Fruit fly (Drosophila melanogaster) whole organism, embryonic: Measurements from ENCODE around the gene Snx3.
A peak's percentile ranks its signal among the peaks of the same experiment; 100 is the strongest.

Experiments used
- Atf6 ChIP-seq: fragments of 200-800 bp; sonication (Bioruptor generic); IDR thresholded peaks from 2 replicates; pipeline ENCODE4 v1.3.6; 2022; ENCODE audit warnings: missing biosample characterization, missing genetic modification characterization
- B-H2 ChIP-seq: fragments of 200-800 bp; sonication (Bioruptor generic); optimal IDR thresholded peaks from 2 replicates; lab custom pipeline; 2018; ENCODE audit warnings: missing biosample characterization, mild to moderate bottlenecking, missing genetic modification characterization
- BtbVII ChIP-seq: fragments of 200-800 bp; sonication (Bioruptor generic); optimal IDR thresholded peaks from 3 replicates; lab custom pipeline; 2017; ENCODE audit warnings: missing biosample characterization, mild to moderate bottlenecking, missing genetic modification characterization
- CG10209 ChIP-seq: fragments of 200-800 bp; sonication (Bioruptor generic); optimal IDR thresholded peaks from 3 replicates; lab custom pipeline; 2017; ENCODE audit warnings: missing biosample characterization, mild to moderate bottlenecking, missing genetic modification characterization, missing genetic modification reagents
- CG10543 ChIP-seq: fragments of 200-800 bp; sonication (Bioruptor generic); optimal IDR thresholded peaks from 3 replicates; lab custom pipeline; 2017; ENCODE audit warnings: missing biosample characterization, mild to moderate bottlenecking, missing genetic modification characterization, moderate library complexity
- CG11093 ChIP-seq: fragments of 200-800 bp; sonication (Bioruptor generic); IDR thresholded peaks from 3 replicates; pipeline ENCODE4 v1.3.6; 2022; ENCODE audit warnings: missing biosample characterization, missing genetic modification characterization
- CG12659 ChIP-seq: fragments of 200-800 bp; sonication (Bioruptor generic); optimal IDR thresholded peaks from 3 replicates; lab custom pipeline; 2017; ENCODE audit warnings: mild to moderate bottlenecking, missing biosample characterization, missing genetic modification reagents, missing genetic modification characterization
- CG13424 ChIP-seq: fragments of 200-800 bp; sonication (Bioruptor generic); optimal IDR thresholded peaks from 2 replicates; lab custom pipeline; 2019; ENCODE audit warnings: missing biosample characterization, mild to moderate bottlenecking, missing genetic modification characterization, moderate library complexity
- CG13624 ChIP-seq: fragments of 200-800 bp; sonication (Bioruptor generic); optimal IDR thresholded peaks from 2 replicates; lab custom pipeline; 2016; ENCODE audit warnings: missing biosample characterization, missing genetic modification characterization
- CG15011 ChIP-seq: fragments of 200-800 bp; sonication (Bioruptor generic); optimal IDR thresholded peaks from 3 replicates; lab custom pipeline; 2018; ENCODE audit warnings: missing biosample characterization, mild to moderate bottlenecking, missing genetic modification characterization
- CG15269 ChIP-seq: fragments of 200-800 bp; sonication (Bioruptor generic); optimal IDR thresholded peaks from 2 replicates; lab custom pipeline; 2018; ENCODE audit warnings: missing biosample characterization, mild to moderate bottlenecking, missing genetic modification characterization, moderate library complexity
- CG15479 ChIP-seq: fragments of 200-800 bp; sonication (Bioruptor generic); optimal IDR thresholded peaks from 3 replicates; lab custom pipeline; 2019; ENCODE audit warnings: missing biosample characterization, mild to moderate bottlenecking, missing genetic modification characterization, moderate library complexity
- CG1647 ChIP-seq: fragments of 200-800 bp; sonication (Bioruptor generic); optimal IDR thresholded peaks from 3 replicates; lab custom pipeline; 2016; ENCODE audit warnings: missing biosample characterization, missing genetic modification characterization
- CG2120 ChIP-seq: fragments of 200-800 bp; sonication (Bioruptor generic); optimal IDR thresholded peaks from 3 replicates; lab custom pipeline; 2016; ENCODE audit warnings: missing biosample characterization, missing genetic modification characterization
- CG2678 ChIP-seq: fragments of 200-800 bp; sonication (Bioruptor generic); optimal IDR thresholded peaks from 3 replicates; lab custom pipeline; 2019; ENCODE audit warnings: missing biosample characterization, mild to moderate bottlenecking, missing genetic modification characterization, moderate library complexity
- CG32532 ChIP-seq: fragments of 200-800 bp; sonication (Bioruptor generic); IDR thresholded peaks from 2 replicates; pipeline ENCODE4 v1.3.6; 2022; ENCODE audit warnings: missing biosample characterization, missing genetic modification characterization
- CG3847 ChIP-seq: fragments of 200-800 bp; sonication (Bioruptor generic); IDR thresholded peaks from 2 replicates; pipeline ENCODE4 v1.3.6; 2022; ENCODE audit warnings: missing biosample characterization, missing genetic modification characterization
- CG4282 ChIP-seq: fragments of 200-800 bp; sonication (Bioruptor generic); optimal IDR thresholded peaks from 2 replicates; lab custom pipeline; 2016; ENCODE audit warnings: missing biosample characterization, missing genetic modification characterization
- CG6813 ChIP-seq: fragments of 200-800 bp; sonication (Bioruptor generic); optimal IDR thresholded peaks from 2 replicates; lab custom pipeline; 2017; ENCODE audit warnings: missing biosample characterization, missing genetic modification characterization, mild to moderate bottlenecking, moderate library complexity, missing genetic modification reagents
- CG6854 ChIP-seq: fragments of 200-800 bp; sonication (Bioruptor generic); optimal IDR thresholded peaks from 3 replicates; lab custom pipeline; 2017; ENCODE audit warnings: missing biosample characterization, mild to moderate bottlenecking, missing genetic modification characterization
- CG8290 ChIP-seq, 3 experiments: fragments of 200-800 bp; sonication (Bioruptor generic); optimal IDR thresholded peaks; 2 replicates each; lab custom pipeline; 2016 to 2019; ENCODE audit warnings: missing biosample characterization in 3 of 3, missing genetic modification characterization in 3 of 3, mild to moderate bottlenecking in 2 of 3, moderate library complexity in 1 of 3
- CG8388 ChIP-seq: fragments of 200-800 bp; sonication (Bioruptor generic); optimal IDR thresholded peaks from 2 replicates; lab custom pipeline; 2019; ENCODE audit warnings: missing biosample characterization, mild to moderate bottlenecking, missing genetic modification characterization, moderate library complexity
- CG9817 ChIP-seq: fragments of 200-800 bp; sonication (Bioruptor generic); optimal IDR thresholded peaks from 2 replicates; lab custom pipeline; 2018; ENCODE audit warnings: missing biosample characterization, mild to moderate bottlenecking, missing genetic modification characterization, moderate library complexity
- D19B ChIP-seq: fragments of 200-800 bp; sonication (Bioruptor generic); optimal IDR thresholded peaks from 2 replicates; lab custom pipeline; 2017; ENCODE audit warnings: missing biosample characterization, mild to moderate bottlenecking, missing genetic modification characterization
- Dbx ChIP-seq: fragments of 200-800 bp; sonication (Bioruptor generic); IDR thresholded peaks from 3 replicates; pipeline ENCODE4 v1.3.6; 2022; ENCODE audit warnings: missing biosample characterization, missing genetic modification characterization
- Dek ChIP-seq: fragments of 200-800 bp; sonication (Bioruptor generic); optimal IDR thresholded peaks from 3 replicates; lab custom pipeline; 2019; ENCODE audit warnings: missing biosample characterization, mild to moderate bottlenecking, missing genetic modification characterization, moderate library complexity
- HHEX ChIP-seq: fragments of 200-800 bp; sonication (Bioruptor generic); optimal IDR thresholded peaks from 3 replicates; lab custom pipeline; 2017; ENCODE audit warnings: missing biosample characterization, mild to moderate bottlenecking, missing genetic modification characterization, missing genetic modification reagents
- Hand ChIP-seq: fragments of 200-800 bp; sonication (Bioruptor generic); optimal IDR thresholded peaks from 2 replicates; lab custom pipeline; 2017; ENCODE audit warnings: mild to moderate bottlenecking, missing biosample characterization, missing genetic modification reagents, missing genetic modification characterization
- Hmr ChIP-seq: fragments of 200-800 bp; sonication (Bioruptor generic); optimal IDR thresholded peaks from 3 replicates; lab custom pipeline; 2017; ENCODE audit warnings: mild to moderate bottlenecking, missing biosample characterization, missing genetic modification reagents, missing genetic modification characterization
- MBD-R2 ChIP-seq: fragments of 200-800 bp; sonication (Bioruptor generic); IDR thresholded peaks from 2 replicates; pipeline ENCODE4 v1.3.6; 2022; ENCODE audit warnings: missing biosample characterization, missing genetic modification characterization
- MESR4 ChIP-seq: fragments of 200-800 bp; sonication (Bioruptor generic); optimal IDR thresholded peaks from 2 replicates; lab custom pipeline; 2018; ENCODE audit warnings: missing biosample characterization, mild to moderate bottlenecking, missing genetic modification characterization, moderate library complexity
- Med ChIP-seq: fragments of 200-800 bp; sonication (Bioruptor generic); peaks from one replicate; lab custom pipeline; 2016; ENCODE audit warnings: missing biosample characterization, missing genetic modification characterization, mild to moderate bottlenecking, inconsistent platforms, moderate library complexity
- Meics ChIP-seq: fragments of 200-800 bp; sonication (Bioruptor generic); optimal IDR thresholded peaks from 2 replicates; lab custom pipeline; 2017; ENCODE audit warnings: missing biosample characterization, mild to moderate bottlenecking, missing genetic modification characterization
- Rfx ChIP-seq: fragments of 200-800 bp; sonication (Bioruptor generic); IDR thresholded peaks from 2 replicates; pipeline ENCODE4 v1.3.6; 2022; ENCODE audit warnings: missing biosample characterization, missing genetic modification characterization
- Xrp1 ChIP-seq: fragments of 200-800 bp; sonication (Bioruptor generic); IDR thresholded peaks from 2 replicates; pipeline ENCODE4 v1.3.6; 2022; ENCODE audit warnings: missing biosample characterization, missing genetic modification characterization
- al ChIP-seq: fragments of 200-800 bp; sonication (Bioruptor generic); IDR thresholded peaks from 2 replicates; pipeline ENCODE4 v1.3.6; 2022; ENCODE audit warnings: missing biosample characterization, missing genetic modification characterization
- btn ChIP-seq: fragments of 200-800 bp; sonication (Bioruptor generic); optimal IDR thresholded peaks from 2 replicates; lab custom pipeline; 2016; ENCODE audit warnings: missing biosample characterization, missing genetic modification characterization
- cas ChIP-seq: fragments of 200-800 bp; sonication (Bioruptor generic); IDR thresholded peaks from 2 replicates; pipeline ENCODE4 v1.3.6; 2022; ENCODE audit warnings: missing biosample characterization, missing genetic modification characterization
- caup ChIP-seq: fragments of 200-800 bp; sonication (Bioruptor generic); optimal IDR thresholded peaks from 3 replicates; lab custom pipeline; 2017; ENCODE audit warnings: missing biosample characterization, mild to moderate bottlenecking, missing genetic modification characterization, moderate library complexity; ENCODE audit not compliant: severe bottlenecking
- chm ChIP-seq: fragments of 200-800 bp; sonication (Bioruptor generic); IDR thresholded peaks from 2 replicates; pipeline ENCODE4 v1.3.6; 2022; ENCODE audit warnings: missing biosample characterization, missing genetic modification characterization
- exex ChIP-seq: fragments of 200-800 bp; sonication (Bioruptor generic); optimal IDR thresholded peaks from 4 replicates; lab custom pipeline; 2018; ENCODE audit warnings: missing biosample characterization, mild to moderate bottlenecking, missing genetic modification characterization, moderate library complexity
- gro ChIP-seq: fragments of 200-800 bp; sonication (Bioruptor generic); optimal IDR thresholded peaks from 2 replicates; lab custom pipeline; 2016; ENCODE audit warnings: missing biosample characterization, missing genetic modification characterization
- kay ChIP-seq: fragments of 200-800 bp; sonication (Bioruptor generic); optimal IDR thresholded peaks from 2 replicates; lab custom pipeline; 2016; ENCODE audit warnings: missing biosample characterization, missing genetic modification characterization
- lmd ChIP-seq: fragments of 200-800 bp; sonication (Bioruptor generic); IDR thresholded peaks from 2 replicates; pipeline ENCODE4 v1.3.6; 2022; ENCODE audit warnings: missing biosample characterization, missing genetic modification characterization
- mirr ChIP-seq: fragments of 200-800 bp; sonication (Bioruptor generic); optimal IDR thresholded peaks from 3 replicates; lab custom pipeline; 2018; ENCODE audit warnings: missing biosample characterization, mild to moderate bottlenecking, missing genetic modification characterization
- pho ChIP-seq: fragments of 200-800 bp; sonication (Bioruptor generic); optimal IDR thresholded peaks from 2 replicates; lab custom pipeline; 2016; ENCODE audit warnings: missing biosample characterization, missing genetic modification characterization
- row ChIP-seq: fragments of 200-800 bp; sonication (Bioruptor generic); IDR thresholded peaks from 3 replicates; pipeline ENCODE4 v1.3.6; 2022; ENCODE audit warnings: missing biosample characterization, missing genetic modification characterization
- sens ChIP-seq: fragments of 200-800 bp; sonication (Bioruptor generic); peaks from one replicate; lab custom pipeline; 2016; ENCODE audit warnings: missing biosample characterization, missing genetic modification characterization

Gene Snx3

dm6 chr3R:12656946-12657566 is 29.2 kb downstream of the Snx3 start (continued):
- TF ChIP-seq CG3847 (GFP tag; lab: Robert Waterston, UW) (peak; percentile 40; the same call in 1 of the 2 replicates), CG32532 (0 out of 2 replicates have a peak, but pooled peaks have one; percentile 5), gro (GFP tag; lab: Kevin White, UChicago) (peak; percentile 0), CG4282 (GFP tag; lab: Kevin White, UChicago) (no peak), lmd (GFP tag; lab: Robert Waterston, UW) (no peak; the same call in 1 of the 2 replicates), Rfx (peak; percentile 53), kay (GFP tag; lab: Kevin White, UChicago) (no peak), CG13624 (GFP tag; lab: Kevin White, UChicago) (peak; percentile 14), Hmr (peak; percentile 63), D19B (GFP tag; lab: Kevin White, UChicago) (peak; percentile 18), CG2678 (tag; lab: Kevin White, UChicago) (peak; percentile 39), CG8388 (peak; percentile 55), exex (tag; lab: Kevin White, UChicago) (no peak), CG1647 (GFP tag; lab: Kevin White, UChicago) (no peak), mirr (GFP tag; lab: Kevin White, UChicago) (peak; percentile 27), B-H2 (GFP tag; lab: Kevin White, UChicago) (peak; percentile 29), pho (GFP tag; lab: Kevin White, UChicago) (peak; percentile 13), al (GFP tag; lab: Robert Waterston, UW) (peak; percentile 47; the same call in 1 of the 2 replicates), caup (peak; percentile 62), Med (GFP tag; lab: Kevin White, UChicago) (peak; percentile 71), CG8290 (GFP tag; optimal IDR thresholded peaks at IDR 0.05; lab: Kevin White, UChicago) (no peak), CG8290 (tag; optimal IDR thresholded peaks at IDR 0.05; lab: Kevin White, UChicago) (peak in 1 of 2 experiments; percentile 60), CG6813 (GFP tag; lab: Kevin White, UChicago) (peak; percentile 42), Xrp1 (no peak), MESR4 (GFP tag; lab: Kevin White, UChicago) (no peak), CG15269 (tag; lab: Kevin White, UChicago) (peak; percentile 27), cas (no peak), MBD-R2 (GFP tag; lab: Robert Waterston, UW) (0 out of 2 replicates have a peak, but pooled peaks have one; percentile 7), CG6854 (GFP tag; lab: Kevin White, UChicago) (peak; percentile 28), chm (GFP tag; lab: Robert Waterston, UW) (no peak), Atf6 (GFP tag; lab: Robert Waterston, UW) (peak; percentile 38), CG10209 (GFP tag; lab: Kevin White, UChicago) (peak; percentile 10), CG15011 (GFP tag; lab: Kevin White, UChicago) (peak; percentile 7), Meics (GFP tag; lab: Kevin White, UChicago) (peak; percentile 30), CG11093 (GFP tag; lab: Robert Waterston, UW) (no peak), CG10543 (GFP tag; lab: Kevin White, UChicago) (peak; percentile 14), Dbx (GFP tag; lab: Robert Waterston, UW) (0 out of 3 replicates have a peak, but pooled peaks have one; percentile 24), CG9817 (tag; lab: Kevin White, UChicago) (peak; percentile 24), sens (GFP tag; lab: Kevin White, UChicago) (peak; percentile 76), CG12659 (GFP tag; lab: Kevin White, UChicago) (peak; percentile 12), row (GFP tag; lab: Robert Waterston, UW) (peak; percentile 54; the same call in 2 of the 3 replicates), CG2120 (GFP tag; lab: Kevin White, UChicago) (peak; percentile 64), Dek (tag; lab: Kevin White, UChicago) (peak; percentile 10), BtbVII (GFP tag; lab: Kevin White, UChicago) (peak; percentile 43), HHEX (GFP tag; lab: Kevin White, UChicago) (peak; percentile 37), CG15479 (GFP tag; lab: Kevin White, UChicago) (no peak), btn (GFP tag; lab: Kevin White, UChicago) (no peak), CG13424 (tag; lab: Kevin White, UChicago) (peak; percentile 8), Hand (GFP tag; lab: Kevin White, UChicago) (peak; percentile 38)
